Worm (Caenorhabditis elegans): ENCODE data around the gene fib-1.
"Not testable (repeated sequence)": the region's sequence is repeated elsewhere in the genome, so short reads cannot be mapped to it uniquely, and the experiment has no call there.

Gene fib-1

ce11 chrV:15002184-15002690 is at the start of gene fib-1, which contains the start of gene mut-15:
TSS of gene fib-1 (minus strand) at chrV:15002223.
TSS of gene mut-15 (plus strand) at chrV:15002543.
- no peak for TF ChIP-seq unc-62 (GFP tag; optimal IDR thresholded peaks at IDR 0.05)

- TF ChIP-seq unc-62 (GFP tag; optimal IDR thresholded peaks at IDR 0.05): no peak
Observed at ce11 chrV:15051720-15052119, 49.7 kb upstream of the fib-1 start.

DNA sequence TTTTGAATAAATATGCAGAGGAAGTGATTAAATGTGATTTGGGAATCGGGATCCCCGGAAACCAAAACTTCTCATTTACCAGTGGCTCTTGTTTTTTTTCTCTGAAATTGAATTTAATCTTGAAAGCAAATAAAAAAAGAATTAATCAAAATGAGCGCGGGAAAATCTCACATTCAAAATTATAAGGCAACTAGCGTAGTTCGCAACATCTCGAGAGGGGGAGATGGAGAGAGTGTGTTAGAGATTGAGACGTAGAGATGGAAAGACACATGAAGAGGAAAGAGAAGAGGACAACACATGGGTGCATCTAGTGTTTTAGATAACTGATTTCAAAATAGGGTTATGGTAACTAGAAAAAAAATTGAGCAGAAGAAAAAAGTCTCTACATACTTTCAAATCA is 46.1 kb upstream of the fib-1 start, which contains the start of gene sdc-3:
TSS of gene sdc-3 (minus strand) at position 101 of the 400 bp plus-strand sequence.
- no peak for TF ChIP-seq unc-62 (GFP tag; optimal IDR thresholded peaks at IDR 0.05)

ce11 chrV:15036769-15037168 is 34.7 kb upstream of the fib-1 start, which contains the start of gene melo-3:
TSS of gene melo-3 (minus strand) at chrV:15036869.
- TF ChIP-seq unc-62 (GFP tag; optimal IDR thresholded peaks at IDR 0.05): not testable (repeated sequence)

DNA sequence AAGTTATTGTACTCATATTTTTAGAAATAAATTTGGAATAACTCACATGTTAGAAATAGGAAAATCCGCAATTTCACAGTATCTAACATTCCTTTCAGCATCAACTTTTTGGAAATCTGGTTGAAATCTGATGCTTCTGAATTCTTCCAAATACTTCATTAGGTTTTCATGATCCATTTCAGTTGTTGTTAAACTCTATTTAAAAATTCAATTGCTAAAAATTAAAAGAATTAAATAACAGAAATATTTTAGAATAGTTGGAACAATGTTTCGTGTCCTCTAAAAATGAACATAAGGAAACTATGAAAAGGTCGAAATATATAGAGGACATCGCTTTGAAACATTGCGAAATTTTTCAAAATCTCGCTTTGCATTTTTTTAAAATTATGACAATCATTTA is 29.4 kb upstream of the fib-1 start, which contains the start of gene cng-1:
TSS of gene cng-1 (minus strand) at position 101 of the 400 bp plus-strand sequence.
- not testable (repeated sequence) for TF ChIP-seq unc-62 (GFP tag; optimal IDR thresholded peaks at IDR 0.05)

ce11 chrV:15028896-15029519 is 27.0 kb upstream of the fib-1 start, which contains the start of gene F14H8.8:
TSS of gene F14H8.8 (plus strand) at chrV:15029469.
- no peak for TF ChIP-seq unc-62 (GFP tag; optimal IDR thresholded peaks at IDR 0.05)

DNA sequence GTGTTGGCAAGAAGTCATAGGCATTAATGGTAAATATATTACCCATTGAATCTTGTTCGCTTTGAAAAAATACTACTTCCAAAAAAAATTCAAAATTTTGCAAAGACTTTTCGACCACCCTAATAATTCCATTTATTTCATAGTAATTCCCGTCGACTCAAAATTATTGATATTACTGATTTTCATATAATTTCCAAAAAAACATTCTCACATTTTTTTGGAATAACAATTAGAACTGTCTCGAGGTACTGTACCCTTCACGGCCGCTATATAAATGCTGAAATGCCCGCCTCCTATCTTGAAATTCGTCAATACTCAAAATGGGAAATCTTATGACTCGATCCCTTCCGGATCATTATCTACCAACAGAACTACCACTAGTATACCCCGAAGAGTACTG is 21.5 kb upstream of the fib-1 start, which contains the start of gene F14H8.4:
TSS of gene F14H8.4 (plus strand) at position 301 of the 400 bp plus-strand sequence.
- no peak for TF ChIP-seq unc-62 (GFP tag; optimal IDR thresholded peaks at IDR 0.05)

DNA sequence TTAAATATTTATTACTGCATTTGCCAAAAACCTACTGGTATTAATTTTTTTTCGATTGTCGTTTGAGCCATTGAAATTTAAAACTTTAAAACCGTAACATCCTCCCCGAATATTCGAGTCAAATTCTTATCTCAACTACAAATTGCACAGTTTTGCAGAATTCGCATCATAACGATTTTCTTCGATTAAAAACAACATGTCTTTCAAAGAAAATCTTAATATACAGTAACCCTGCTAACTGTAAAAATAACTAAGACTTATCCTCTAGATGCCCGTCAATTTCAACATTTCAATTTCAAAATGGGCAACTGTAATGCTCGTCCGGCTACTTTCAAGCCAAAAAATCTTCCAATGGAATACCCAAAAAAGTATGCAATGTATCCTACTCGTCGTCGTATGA is 18.7 kb upstream of the fib-1 start, which contains the start of gene F14H8.5:
TSS of gene F14H8.5 (plus strand) at position 301 of the 400 bp plus-strand sequence.
- no peak for TF ChIP-seq unc-62 (GFP tag; optimal IDR thresholded peaks at IDR 0.05)

ce11 chrV:15020229-15020628 is 18.2 kb upstream of the fib-1 start, which contains the start of gene F14H8.2:
TSS of gene F14H8.2 (minus strand) at chrV:15020329.
- no peak for TF ChIP-seq unc-62 (GFP tag; optimal IDR thresholded peaks at IDR 0.05)

- TF ChIP-seq unc-62 (GFP tag; optimal IDR thresholded peaks at IDR 0.05): no peak
Observed at ce11 chrV:15016795-15017429, 14.9 kb upstream of the fib-1 start.

DNA sequence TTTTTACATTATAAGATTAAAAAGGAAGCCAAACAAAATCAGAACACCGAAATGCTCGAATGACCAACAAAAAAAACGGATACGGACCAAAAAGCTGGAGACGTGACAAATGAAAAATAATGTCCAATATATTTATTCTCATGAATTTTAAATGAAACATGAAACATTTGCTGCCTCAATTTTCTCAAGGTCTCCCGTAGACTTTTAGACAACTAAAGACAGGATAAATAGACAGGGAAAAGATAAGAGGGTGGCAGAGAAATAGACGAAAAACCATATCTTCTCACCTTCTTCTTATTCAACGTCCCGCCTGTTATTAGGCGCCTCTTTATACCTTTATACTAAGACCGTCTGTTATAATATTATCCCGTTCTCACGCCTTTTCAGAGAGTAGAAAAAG is 13.8 kb upstream of the fib-1 start:
- no peak for TF ChIP-seq unc-62 (GFP tag; optimal IDR thresholded peaks at IDR 0.05)

- TF ChIP-seq unc-62 (GFP tag; optimal IDR thresholded peaks at IDR 0.05): no peak
Observed at ce11 chrV:15014164-15014563, 12.1 kb upstream of the fib-1 start, which contains the start of gene obr-2. TSS of gene obr-2 (minus strand) at chrV:15014264.

DNA sequence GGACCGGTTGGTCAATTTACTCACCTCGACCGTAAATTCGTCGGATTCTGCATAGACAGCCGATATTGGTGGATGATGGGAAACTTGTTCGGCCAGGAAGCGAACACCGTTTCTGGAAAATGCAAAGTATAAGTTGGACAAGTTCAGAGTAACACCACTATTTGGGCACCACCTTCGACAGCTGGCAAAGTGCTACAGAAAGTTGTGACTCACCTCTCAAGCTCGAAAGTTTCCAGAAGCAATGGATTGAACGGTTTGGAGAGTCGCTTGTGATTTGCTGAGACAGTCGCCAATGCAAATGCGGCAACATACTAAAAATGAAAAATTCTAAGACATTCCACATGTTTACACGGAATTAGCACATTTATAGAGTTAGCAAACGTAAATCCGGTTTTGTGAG is 11.3 kb upstream of the fib-1 start:
- no peak for TF ChIP-seq unc-62 (GFP tag; optimal IDR thresholded peaks at IDR 0.05)

ce11 chrV:15012542-15013301 is 10.7 kb upstream of the fib-1 start:
- no peak for TF ChIP-seq unc-62 (GFP tag; optimal IDR thresholded peaks at IDR 0.05)

DNA sequence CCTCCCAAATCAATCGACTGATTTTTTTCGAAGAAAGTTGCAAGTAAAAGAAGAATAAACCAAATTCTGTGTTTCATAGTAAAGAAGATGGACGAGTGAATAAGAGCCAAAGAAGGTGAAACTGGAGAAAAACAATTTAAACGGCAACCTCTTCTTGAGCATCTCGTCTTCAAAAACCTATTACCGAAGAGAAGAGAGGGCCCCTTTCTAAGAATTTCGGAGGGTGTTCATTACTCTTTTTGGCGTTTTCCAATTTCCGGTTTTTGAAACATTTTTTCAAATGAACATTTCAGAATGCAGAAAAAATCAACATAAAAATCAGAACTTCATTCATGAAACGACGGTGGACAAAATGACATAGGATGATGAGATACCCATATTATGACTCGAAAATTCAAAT is 9.5 kb upstream of the fib-1 start, which contains the start of gene nmr-2:
TSS of gene nmr-2 (minus strand) at position 101 of the 400 bp plus-strand sequence.
- no peak for TF ChIP-seq unc-62 (GFP tag; optimal IDR thresholded peaks at IDR 0.05)

- TF ChIP-seq unc-62 (GFP tag; optimal IDR thresholded peaks at IDR 0.05): no peak
Observed at ce11 chrV:15004800-15005199, 2.8 kb upstream of the fib-1 start, which contains the start of gene hrde-2. TSS of gene hrde-2 (plus strand) at chrV:15005100.
